Worm (Caenorhabditis elegans) whole organism, early embryonic: ENCODE measurements around the gene srw-60.

Experiments used
- B0310.2 ChIP-seq: sonication (generic microtip); optimal IDR thresholded peaks from 2 replicates; lab custom pipeline; 2016; ENCODE audit warnings: mild to moderate bottlenecking, missing genetic modification characterization, missing compliant biosample characterization
- F13C5.2 ChIP-seq: sonication (generic microtip); optimal IDR thresholded peaks from 2 replicates; lab custom pipeline; 2017; ENCODE audit warnings: mild to moderate bottlenecking, missing genetic modification characterization, inconsistent platforms, missing compliant biosample characterization
- aly-1 ChIP-seq: sonication (generic microtip); optimal IDR thresholded peaks from 2 replicates; lab custom pipeline; 2016; ENCODE audit warnings: missing genetic modification characterization, missing compliant biosample characterization
- ama-1 ChIP-seq: fragments of 150-350 bp; optimal IDR thresholded peaks from 2 replicates; lab custom pipeline; 2014
- ceh-13 ChIP-seq: fragments of 200-800 bp; sonication (Bioruptor generic); optimal IDR thresholded peaks from 2 replicates; lab custom pipeline; 2018; ENCODE audit warnings: mild to moderate bottlenecking, missing genetic modification characterization, missing compliant biosample characterization
- ceh-36 ChIP-seq: sonication (generic microtip); optimal IDR thresholded peaks from 2 replicates; lab custom pipeline; 2016; ENCODE audit warnings: missing genetic modification characterization, inconsistent platforms, missing compliant biosample characterization
- ets-7 ChIP-seq: sonication (generic microtip); optimal IDR thresholded peaks from 2 replicates; lab custom pipeline; 2016; ENCODE audit warnings: missing genotype, missing genetic modification characterization, missing compliant biosample characterization
- flt-1 ChIP-seq: fragments of 200-800 bp; sonication (Bioruptor generic); IDR thresholded peaks from 2 replicates; pipeline ENCODE4 v1.3.6; 2022; ENCODE audit warnings: missing genetic modification characterization, missing compliant biosample characterization
- hmbx-1 ChIP-seq: sonication (generic microtip); optimal IDR thresholded peaks from 2 replicates; lab custom pipeline; 2016; ENCODE audit warnings: mild to moderate bottlenecking, missing genetic modification characterization, missing compliant biosample characterization
- hmg-4 ChIP-seq: fragments of 200-800 bp; sonication (Bioruptor generic); optimal IDR thresholded peaks from 2 replicates; lab custom pipeline; 2018; ENCODE audit warnings: mild to moderate bottlenecking, missing genetic modification characterization, missing compliant biosample characterization
- hnd-1 ChIP-seq: sonication (generic microtip); optimal IDR thresholded peaks from 2 replicates; lab custom pipeline; 2016; ENCODE audit warnings: missing genetic modification characterization, missing compliant biosample characterization
- pes-1 ChIP-seq: fragments of 200-800 bp; sonication (Bioruptor generic); IDR thresholded peaks from 2 replicates; pipeline ENCODE4 v1.3.6; 2022; ENCODE audit warnings: missing genetic modification reagents, missing genetic modification characterization, missing compliant biosample characterization
- scrt-1 ChIP-seq: fragments of 200-800 bp; sonication (Bioruptor generic); IDR thresholded peaks from 2 replicates; pipeline ENCODE4 v1.3.6; 2022; ENCODE audit warnings: missing genetic modification characterization, missing compliant biosample characterization
- sea-1 ChIP-seq: fragments of 200-800 bp; sonication (Bioruptor generic); conservative IDR thresholded peaks from 2 replicates; pipeline ENCODE4 v1.3.6; 2022; ENCODE audit warnings: missing genetic modification characterization, missing compliant biosample characterization
- tbx-11 ChIP-seq: fragments of 200-800 bp; sonication (Bioruptor generic); IDR thresholded peaks from 2 replicates; pipeline ENCODE4 v1.3.6; 2022; ENCODE audit warnings: missing genetic modification characterization, missing compliant biosample characterization
- tbx-37 ChIP-seq: fragments of 200-800 bp; sonication (Bioruptor generic); conservative IDR thresholded peaks from 2 replicates; pipeline ENCODE4 v1.3.6; 2022; ENCODE audit warnings: missing genetic modification reagents, missing genetic modification characterization, missing compliant biosample characterization
- tra-4 ChIP-seq: sonication (generic microtip); optimal IDR thresholded peaks from 2 replicates; lab custom pipeline; 2017; ENCODE audit warnings: missing genetic modification characterization, missing compliant biosample characterization

The srw-60 gene

DNA sequence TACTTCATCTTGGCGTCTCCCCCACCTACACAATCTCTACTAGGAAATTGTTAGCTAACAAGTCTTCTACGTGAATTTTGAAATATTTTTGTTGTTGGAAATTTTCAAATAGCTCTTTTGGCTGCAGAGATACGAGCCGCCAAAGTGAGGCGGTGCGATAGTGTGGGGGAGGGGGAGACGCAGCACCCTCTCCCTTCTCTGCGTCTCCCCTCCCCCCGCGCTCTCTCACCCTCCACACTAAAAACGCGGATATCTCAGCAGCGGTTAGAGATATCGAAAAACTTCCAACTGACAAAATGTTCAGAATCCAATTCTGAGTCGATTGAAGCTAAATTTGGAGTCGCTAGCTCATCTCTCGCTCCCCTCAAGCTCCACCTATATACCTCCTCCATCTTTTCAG is 33.4 kb upstream of the srw-60 start:
- no peak for TF ChIP-seq hnd-1
- TF ChIP-seq ceh-36 (tag; lab: Kevin White, UChicago): no peak
- no peak for TF ChIP-seq flt-1 (GFP tag; lab: Robert Waterston, UW)
- no peak for TF ChIP-seq hmg-4 (GFP tag; lab: Kevin White, UChicago)
- no peak for TF ChIP-seq F13C5.2 (tag; lab: Kevin White, UChicago)
- TF ChIP-seq sea-1 (GFP tag; lab: Robert Waterston, UW): no peak
- TF ChIP-seq B0310.2 (tag; lab: Kevin White, UChicago): no peak

DNA sequence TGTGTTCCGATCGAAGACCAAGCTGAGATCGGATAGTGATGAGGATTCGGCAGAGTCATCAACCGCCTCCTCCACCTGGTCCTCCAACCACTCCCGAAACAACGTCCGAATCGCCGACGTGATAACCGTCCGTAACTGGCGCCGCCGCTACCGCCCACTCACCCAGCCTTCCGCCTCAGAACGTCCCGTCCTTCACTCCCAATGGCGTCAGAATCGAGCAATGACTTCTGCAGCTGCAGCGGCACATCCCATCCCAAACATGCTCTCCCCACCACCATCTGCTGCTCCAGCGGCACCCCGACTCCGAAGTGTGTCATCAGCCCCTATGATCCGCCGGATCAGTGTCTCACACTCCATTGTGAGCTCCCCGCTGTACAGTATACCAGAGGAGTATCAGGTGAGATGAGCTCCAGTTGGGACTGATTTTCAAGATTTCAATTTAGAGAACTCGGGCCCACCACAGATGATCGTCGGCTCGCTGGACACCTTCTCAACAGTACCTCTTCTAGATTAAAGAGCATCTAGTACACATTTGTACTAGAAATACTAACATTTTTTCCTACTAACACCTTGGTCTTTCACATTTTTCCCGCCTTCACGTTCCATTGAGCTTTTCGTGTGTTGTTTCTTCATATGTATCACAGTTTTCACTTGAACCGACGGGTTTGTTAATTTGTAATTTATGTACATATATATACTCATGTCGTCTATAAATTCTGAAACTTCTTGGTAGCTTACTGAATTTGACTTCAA is 32.4 kb upstream of the srw-60 start:
- no peak for TF ChIP-seq ets-7
- no peak for TF ChIP-seq hmbx-1 (tag; lab: Kevin White, UChicago)
- no peak for TF ChIP-seq tra-4 (tag; lab: Kevin White, UChicago)
- TF ChIP-seq hnd-1: no peak

DNA sequence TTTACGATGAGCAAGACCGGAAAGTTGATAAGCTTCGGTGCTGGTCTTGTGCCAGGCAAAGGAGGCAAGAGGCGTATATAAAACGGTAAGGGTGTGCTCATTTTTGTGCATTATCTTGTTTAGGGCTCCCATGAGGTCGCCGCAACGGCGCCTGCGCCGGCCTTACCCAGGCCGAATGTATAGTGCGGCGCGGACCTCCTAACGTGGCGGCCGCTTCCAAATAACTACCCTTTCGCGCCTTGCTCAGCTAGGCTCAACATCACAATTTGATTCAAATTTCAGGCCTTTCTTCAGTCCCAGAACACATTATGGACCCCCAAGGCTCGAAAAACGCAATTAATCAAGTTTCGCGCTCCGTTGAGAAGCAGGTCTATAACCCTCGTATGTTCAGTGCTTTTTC is 30.9 kb upstream of the srw-60 start, which contains the start of the genes ZK355.3 and ZK355.8:
TSS of gene ZK355.3 (minus strand) at position 101 of the 400 bp plus-strand sequence.
TSS of gene ZK355.8 (plus strand) at position 272 of the 400 bp plus-strand sequence.
- TF ChIP-seq hmg-4 (GFP tag; lab: Kevin White, UChicago) (no peak), sea-1 (GFP tag; lab: Robert Waterston, UW) (0 out of 2 replicates have a peak, but pooled peaks have one; percentile 36)

DNA sequence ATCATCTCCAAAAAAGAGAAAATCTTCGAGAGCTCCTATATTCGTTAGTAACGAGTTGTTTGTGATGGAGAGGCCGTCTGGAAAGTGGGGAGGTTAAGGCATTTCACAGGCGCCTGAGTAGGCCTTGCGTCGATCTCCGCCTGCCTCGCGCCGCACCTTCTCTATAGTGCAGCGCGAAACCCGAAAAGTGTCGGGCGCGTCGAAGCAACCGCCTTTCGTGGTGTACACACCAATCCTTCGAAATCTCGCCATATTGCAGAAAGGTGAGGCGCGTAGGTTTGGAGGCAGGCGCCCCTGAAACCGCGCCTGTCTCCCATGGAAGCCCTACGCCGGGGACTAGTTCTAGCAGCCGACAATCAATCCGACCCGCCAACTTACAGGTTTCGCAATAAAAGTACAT is 28.6 kb upstream of the srw-60 start:
- no peak for TF ChIP-seq hmg-4 (GFP tag; lab: Kevin White, UChicago)
- TF ChIP-seq ceh-36 (tag; lab: Kevin White, UChicago): no peak
- no peak for TF ChIP-seq ama-1
- TF ChIP-seq F13C5.2 (tag; lab: Kevin White, UChicago): no peak
- no peak for TF ChIP-seq hnd-1
- no peak for TF ChIP-seq tbx-11 (GFP tag; lab: Robert Waterston, UW)
- TF ChIP-seq tbx-37: no peak
- TF ChIP-seq scrt-1 (GFP tag; lab: Robert Waterston, UW): no peak
- TF ChIP-seq hmbx-1 (tag; lab: Kevin White, UChicago): no peak
- TF ChIP-seq B0310.2 (tag; lab: Kevin White, UChicago): no peak
- no peak for TF ChIP-seq aly-1

DNA sequence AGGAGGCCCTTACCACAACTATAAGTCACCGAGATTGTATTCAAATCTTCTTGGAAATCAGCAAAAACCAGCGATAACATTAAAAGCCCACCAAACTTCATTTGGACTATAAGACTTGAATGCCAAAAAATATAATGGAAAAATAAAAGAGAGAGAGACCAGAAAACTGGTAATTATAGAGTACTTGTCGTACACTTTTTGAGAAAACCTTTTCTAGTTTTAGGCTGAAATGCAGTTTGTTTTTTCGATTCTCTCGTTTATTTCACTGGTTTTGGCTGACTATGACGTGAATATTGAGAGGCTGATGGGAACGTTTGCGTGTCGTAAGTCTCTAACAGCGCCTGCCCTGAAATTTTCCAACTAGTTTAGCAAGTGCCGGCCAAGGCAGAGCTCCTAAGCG is 27.9 kb upstream of the srw-60 start, which contains the start of the genes irld-64 and irld-63:
TSS of gene irld-64 (minus strand) at position 101 of the 400 bp plus-strand sequence.
TSS of gene irld-63 (plus strand) at position 230 of the 400 bp plus-strand sequence.
- TF ChIP-seq ceh-13 (GFP tag; lab: Kevin White, UChicago): no peak
- TF ChIP-seq ama-1: no peak
- no peak for TF ChIP-seq B0310.2 (tag; lab: Kevin White, UChicago)
- no peak for TF ChIP-seq tbx-37
- no peak for TF ChIP-seq ceh-36 (tag; lab: Kevin White, UChicago)
- TF ChIP-seq tra-4 (tag; lab: Kevin White, UChicago): no peak
- no peak for TF ChIP-seq hmbx-1 (tag; lab: Kevin White, UChicago)
- no peak for TF ChIP-seq tbx-11 (GFP tag; lab: Robert Waterston, UW)
- TF ChIP-seq aly-1: no peak
- TF ChIP-seq ets-7: no peak
- no peak for TF ChIP-seq hnd-1
- TF ChIP-seq scrt-1 (GFP tag; lab: Robert Waterston, UW): no peak
- TF ChIP-seq flt-1 (GFP tag; lab: Robert Waterston, UW): no peak
- TF ChIP-seq F13C5.2 (tag; lab: Kevin White, UChicago): no peak
- no peak for TF ChIP-seq sea-1 (GFP tag; lab: Robert Waterston, UW)

DNA sequence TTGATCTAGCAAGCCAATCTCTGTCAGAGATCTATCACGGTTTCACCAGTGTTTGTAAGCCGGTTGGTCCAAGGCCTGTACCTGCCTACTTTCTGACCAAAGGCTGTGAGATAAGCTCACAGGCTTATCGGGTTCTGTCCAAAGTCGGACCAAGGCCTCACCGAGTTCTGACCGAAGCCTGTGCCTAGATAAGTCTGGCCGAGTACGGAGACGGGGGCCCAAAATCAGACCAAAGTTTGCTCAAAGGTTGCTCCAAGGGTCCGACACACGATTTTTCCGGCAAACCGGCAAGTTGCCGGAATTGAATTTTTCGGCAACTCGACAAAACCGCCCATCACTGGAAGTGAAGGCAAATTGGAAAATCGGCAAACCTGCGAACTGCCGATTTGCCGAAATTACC is 26.8 kb upstream of the srw-60 start:
- TF ChIP-seq aly-1 (no peak), sea-1 (GFP tag; lab: Robert Waterston, UW) (no peak), pes-1 (GFP tag; lab: Robert Waterston, UW) (no peak), ceh-13 (GFP tag; lab: Kevin White, UChicago) (no peak), flt-1 (GFP tag; lab: Robert Waterston, UW) (no peak), tbx-11 (GFP tag; lab: Robert Waterston, UW) (no peak), scrt-1 (GFP tag; lab: Robert Waterston, UW) (no peak), hmg-4 (GFP tag; lab: Kevin White, UChicago) (no peak), hnd-1 (no peak), F13C5.2 (tag; lab: Kevin White, UChicago) (no peak), tra-4 (tag; lab: Kevin White, UChicago) (no peak), ama-1 (no peak), ceh-36 (tag; lab: Kevin White, UChicago) (no peak), B0310.2 (tag; lab: Kevin White, UChicago) (no peak), ets-7 (no peak), hmbx-1 (tag; lab: Kevin White, UChicago) (no peak), tbx-37 (no peak)

DNA sequence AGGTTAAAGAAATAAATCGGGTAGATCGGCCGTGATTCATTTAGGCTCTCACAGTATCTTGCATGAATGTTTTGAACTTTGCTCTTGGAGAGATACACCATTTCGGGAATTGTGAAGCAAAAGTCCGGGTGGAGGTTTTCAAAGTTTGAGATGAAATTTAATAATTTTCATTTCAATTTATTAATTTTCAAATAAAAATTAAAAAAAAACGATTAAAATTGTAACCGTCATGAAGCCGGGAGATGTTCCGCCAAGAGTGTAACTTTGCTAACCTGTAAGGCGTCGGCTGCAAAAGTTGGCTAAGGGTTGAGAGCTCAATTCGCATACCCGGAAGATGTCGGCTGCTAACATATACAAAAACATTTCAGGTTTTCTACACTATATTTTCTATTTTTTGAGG is 24.1 kb upstream of the srw-60 start, which contains the start of gene irld-67:
TSS of gene irld-67 (minus strand) at position 101 of the 400 bp plus-strand sequence.
- TF ChIP-seq ceh-13 (GFP tag; lab: Kevin White, UChicago) (no peak), flt-1 (GFP tag; lab: Robert Waterston, UW) (no peak), ama-1 (no peak), ceh-36 (tag; lab: Kevin White, UChicago) (no peak), tbx-11 (GFP tag; lab: Robert Waterston, UW) (no peak), scrt-1 (GFP tag; lab: Robert Waterston, UW) (no peak), F13C5.2 (tag; lab: Kevin White, UChicago) (no peak), aly-1 (no peak), tbx-37 (no peak), tra-4 (tag; lab: Kevin White, UChicago) (no peak), sea-1 (GFP tag; lab: Robert Waterston, UW) (no peak), pes-1 (GFP tag; lab: Robert Waterston, UW) (no peak)
